Fruit fly (Drosophila melanogaster) whole organism, embryonic: ENCODE data around the gene CG43407.

Experiments used
- Asciz ChIP-seq: fragments of 200-800 bp; sonication (Bioruptor generic); optimal IDR thresholded peaks from 2 replicates; lab custom pipeline; 2017; ENCODE audit warnings: missing biosample characterization, mild to moderate bottlenecking, missing genetic modification characterization, missing genetic modification reagents
- Atf6 ChIP-seq: fragments of 200-800 bp; sonication (Bioruptor generic); IDR thresholded peaks from 2 replicates; pipeline ENCODE4 v1.3.6; 2022; ENCODE audit warnings: missing biosample characterization, missing genetic modification characterization
- CG10209 ChIP-seq: fragments of 200-800 bp; sonication (Bioruptor generic); optimal IDR thresholded peaks from 3 replicates; lab custom pipeline; 2017; ENCODE audit warnings: missing biosample characterization, mild to moderate bottlenecking, missing genetic modification characterization, missing genetic modification reagents
- CG10431 ChIP-seq: fragments of 200-800 bp; sonication (Bioruptor generic); optimal IDR thresholded peaks from 3 replicates; lab custom pipeline; 2018; ENCODE audit warnings: missing biosample characterization, mild to moderate bottlenecking, missing genetic modification characterization
- CG10462 ChIP-seq: fragments of 200-800 bp; sonication (Bioruptor generic); optimal IDR thresholded peaks from 2 replicates; lab custom pipeline; 2016; ENCODE audit warnings: missing biosample characterization, missing genetic modification characterization
- CG10979 ChIP-seq: fragments of 200-800 bp; sonication (Bioruptor generic); optimal IDR thresholded peaks from 2 replicates; lab custom pipeline; 2018; ENCODE audit warnings: missing biosample characterization, mild to moderate bottlenecking, missing genetic modification characterization, moderate library complexity
- CG11085 ChIP-seq: fragments of 200-800 bp; sonication (Bioruptor generic); IDR thresholded peaks from 2 replicates; pipeline ENCODE4 v1.3.6; 2022; ENCODE audit warnings: missing biosample characterization, missing genetic modification characterization
- CG12299 ChIP-seq: fragments of 200-800 bp; sonication (Bioruptor generic); optimal IDR thresholded peaks from 2 replicates; lab custom pipeline; 2018; ENCODE audit warnings: missing biosample characterization, mild to moderate bottlenecking, missing genetic modification characterization
- CG15269 ChIP-seq: fragments of 200-800 bp; sonication (Bioruptor generic); optimal IDR thresholded peaks from 2 replicates; lab custom pipeline; 2018; ENCODE audit warnings: missing biosample characterization, mild to moderate bottlenecking, missing genetic modification characterization, moderate library complexity
- CG16815 ChIP-seq: fragments of 200-800 bp; sonication (Bioruptor generic); optimal IDR thresholded peaks from 3 replicates; lab custom pipeline; 2017; ENCODE audit warnings: missing biosample characterization, mild to moderate bottlenecking, missing genetic modification characterization
- CG18262 ChIP-seq: fragments of 200-800 bp; optimal IDR thresholded peaks from 3 replicates; lab custom pipeline; 2019; ENCODE audit warnings: missing biosample characterization, mild to moderate bottlenecking, missing genetic modification characterization, moderate library complexity
- CG18599 ChIP-seq: fragments of 200-800 bp; sonication (Bioruptor generic); optimal IDR thresholded peaks from 3 replicates; lab custom pipeline; 2017; ENCODE audit warnings: missing biosample characterization, missing genetic modification characterization, mild to moderate bottlenecking, moderate library complexity, missing genetic modification reagents
- CG32767 ChIP-seq: fragments of 200-800 bp; sonication (Bioruptor generic); IDR thresholded peaks from 2 replicates; pipeline ENCODE4 v1.3.6; 2022; ENCODE audit warnings: missing biosample characterization, missing genetic modification characterization
- CG33213 ChIP-seq: fragments of 200-800 bp; sonication (Bioruptor generic); optimal IDR thresholded peaks from 3 replicates; lab custom pipeline; 2016; ENCODE audit warnings: missing biosample characterization, missing genetic modification characterization
- CG4424 ChIP-seq: fragments of 200-800 bp; sonication (Bioruptor generic); optimal IDR thresholded peaks from 3 replicates; lab custom pipeline; 2016; ENCODE audit warnings: missing biosample characterization, missing genetic modification characterization
- CG7357 ChIP-seq: fragments of 200-800 bp; sonication (Bioruptor generic); IDR thresholded peaks from 3 replicates; pipeline ENCODE4 v1.3.6; 2022; ENCODE audit warnings: missing biosample characterization, missing genetic modification characterization
- CG7556 ChIP-seq: fragments of 200-800 bp; sonication (Bioruptor generic); optimal IDR thresholded peaks from 2 replicates; lab custom pipeline; 2017; ENCODE audit warnings: missing biosample characterization, mild to moderate bottlenecking, missing genetic modification characterization
- CG7839 ChIP-seq: fragments of 200-800 bp; sonication (Bioruptor generic); optimal IDR thresholded peaks from 3 replicates; lab custom pipeline; 2018; ENCODE audit warnings: missing biosample characterization, mild to moderate bottlenecking, missing genetic modification characterization, moderate library complexity
- CG8089 ChIP-seq: fragments of 200-800 bp; sonication (Bioruptor generic); optimal IDR thresholded peaks from 3 replicates; lab custom pipeline; 2016; ENCODE audit warnings: missing biosample characterization, missing genetic modification characterization
- CG9727 ChIP-seq: fragments of 200-800 bp; sonication (Bioruptor generic); optimal IDR thresholded peaks from 3 replicates; lab custom pipeline; 2017; ENCODE audit warnings: missing biosample characterization, mild to moderate bottlenecking, missing genetic modification characterization
- CoRest ChIP-seq: fragments of 200-800 bp; sonication (Bioruptor generic); optimal IDR thresholded peaks from 3 replicates; lab custom pipeline; 2018; ENCODE audit warnings: missing biosample characterization, mild to moderate bottlenecking, missing genetic modification characterization, moderate library complexity
- CrebB ChIP-seq: fragments of 200-800 bp; sonication (Bioruptor generic); optimal IDR thresholded peaks from 3 replicates; lab custom pipeline; 2018; ENCODE audit warnings: missing biosample characterization, mild to moderate bottlenecking, missing genetic modification characterization
- Dbx ChIP-seq: fragments of 200-800 bp; sonication (Bioruptor generic); IDR thresholded peaks from 3 replicates; pipeline ENCODE4 v1.3.6; 2022; ENCODE audit warnings: missing biosample characterization, missing genetic modification characterization
- Eip74EF ChIP-seq, 2 experiments: fragments of 200-800 bp in 1 of 2; fragments of >200 bp in 1 of 2; sonication (Bioruptor generic) in 1 of 2; optimal IDR thresholded peaks; 2 replicates each; lab custom pipeline; 2017 to 2019; ENCODE audit warnings: missing biosample characterization in 2 of 2, missing genetic modification characterization in 2 of 2, mild to moderate bottlenecking in 1 of 2, moderate library complexity in 1 of 2
- Gsc ChIP-seq: fragments of 200-800 bp; sonication (Bioruptor generic); IDR thresholded peaks from 2 replicates; pipeline ENCODE4 v1.3.6; 2022; ENCODE audit warnings: missing biosample characterization, missing genetic modification characterization
- HHEX ChIP-seq: fragments of 200-800 bp; sonication (Bioruptor generic); optimal IDR thresholded peaks from 3 replicates; lab custom pipeline; 2017; ENCODE audit warnings: missing biosample characterization, mild to moderate bottlenecking, missing genetic modification characterization, missing genetic modification reagents
- HLH3B ChIP-seq: fragments of 200-800 bp; sonication (Bioruptor generic); IDR thresholded peaks from 2 replicates; pipeline ENCODE4 v1.3.6; 2022; ENCODE audit warnings: missing biosample characterization, missing genetic modification characterization
- Hr78 ChIP-seq, 2 experiments: fragments of 200-800 bp in 1 of 2; fragments of >200 bp in 1 of 2; sonication (Bioruptor generic) in 1 of 2; optimal IDR thresholded peaks; 2 replicates each; lab custom pipeline; 2017 to 2019; ENCODE audit warnings: missing biosample characterization in 2 of 2, missing genetic modification characterization in 2 of 2, mild to moderate bottlenecking in 1 of 2, moderate library complexity in 1 of 2
- NfI ChIP-seq: fragments of 200-800 bp; sonication (Bioruptor generic); optimal IDR thresholded peaks from 3 replicates; lab custom pipeline; 2018; ENCODE audit warnings: missing biosample characterization, mild to moderate bottlenecking, missing genetic modification characterization, moderate library complexity
- Oli ChIP-seq: fragments of 200-800 bp; sonication (Bioruptor generic); optimal IDR thresholded peaks from 2 replicates; lab custom pipeline; 2018; ENCODE audit warnings: missing biosample characterization, mild to moderate bottlenecking, missing genetic modification characterization, moderate library complexity
- PHDP ChIP-seq: fragments of 200-800 bp; sonication (Bioruptor generic); optimal IDR thresholded peaks from 3 replicates; lab custom pipeline; 2018; ENCODE audit warnings: missing biosample characterization, mild to moderate bottlenecking, missing genetic modification characterization, moderate library complexity
- Poxn ChIP-seq: fragments of 200-800 bp; sonication (Bioruptor generic); IDR thresholded peaks from 2 replicates; pipeline ENCODE4 v1.3.6; 2022; ENCODE audit warnings: missing biosample characterization, missing genetic modification characterization
- Ptx1 ChIP-seq: fragments of 200-800 bp; sonication (Bioruptor generic); IDR thresholded peaks from 2 replicates; pipeline ENCODE4 v1.3.6; 2022; ENCODE audit warnings: missing biosample characterization, missing genetic modification characterization
- Xrp1 ChIP-seq: fragments of 200-800 bp; sonication (Bioruptor generic); IDR thresholded peaks from 2 replicates; pipeline ENCODE4 v1.3.6; 2022; ENCODE audit warnings: missing biosample characterization, missing genetic modification characterization
- ara ChIP-seq: fragments of 200-800 bp; sonication (Bioruptor generic); IDR thresholded peaks from 2 replicates; pipeline ENCODE4 v1.3.6; 2022; ENCODE audit warnings: missing biosample characterization, missing genetic modification characterization
- corto ChIP-seq: fragments of 200-800 bp; sonication (Bioruptor generic); optimal IDR thresholded peaks from 2 replicates; lab custom pipeline; 2016; ENCODE audit warnings: missing biosample characterization, mild to moderate bottlenecking, missing genetic modification characterization, moderate library complexity
- crp ChIP-seq, 2 experiments: fragments of 200-800 bp; sonication (Bioruptor generic); optimal IDR thresholded peaks; 2 replicates in 1 of 2; 3 replicates in 1 of 2; lab custom pipeline; 2017; ENCODE audit warnings: missing biosample characterization in 2 of 2, missing genetic modification characterization in 2 of 2, mild to moderate bottlenecking in 1 of 2, moderate library complexity in 1 of 2
- dmrt99B ChIP-seq: fragments of 200-800 bp; sonication (Bioruptor generic); optimal IDR thresholded peaks from 2 replicates; lab custom pipeline; 2018; ENCODE audit warnings: missing biosample characterization, mild to moderate bottlenecking, missing genetic modification characterization, moderate library complexity
- eve ChIP-seq, 2 experiments: fragments of >200 bp; optimal IDR thresholded peaks; 2 replicates each; lab custom pipeline; 2017; ENCODE audit warnings: missing biosample characterization in 2 of 2, missing genetic modification characterization in 2 of 2
- hbn ChIP-seq: fragments of 200-800 bp; sonication (Bioruptor generic); IDR thresholded peaks from 2 replicates; pipeline ENCODE4 v1.3.6; 2022; ENCODE audit warnings: missing biosample characterization, missing genetic modification characterization; ENCODE audit not compliant: partially characterized antibody
- insv ChIP-seq, 2 experiments: fragments of 200-800 bp; sonication (Bioruptor generic); optimal IDR thresholded peaks; 3 replicates each; lab custom pipeline; 2016 to 2018; ENCODE audit warnings: missing biosample characterization in 2 of 2, missing genetic modification characterization in 2 of 2
- lov ChIP-seq, 2 experiments: fragments of 200-800 bp in 1 of 2; fragments of >200 bp in 1 of 2; sonication (Bioruptor generic) in 1 of 2; IDR thresholded peaks in 1 of 2; optimal IDR thresholded peaks in 1 of 2; 2 replicates in 1 of 2; 3 replicates in 1 of 2; pipeline versions ENCODE4 v1.3.6 to Lab custom; 2017 to 2022; ENCODE audit warnings: missing biosample characterization in 1 of 2, missing genetic modification characterization in 1 of 2
- mirr ChIP-seq: fragments of 200-800 bp; sonication (Bioruptor generic); optimal IDR thresholded peaks from 3 replicates; lab custom pipeline; 2018; ENCODE audit warnings: missing biosample characterization, mild to moderate bottlenecking, missing genetic modification characterization
- nerfin-1 ChIP-seq: fragments of 200-800 bp; sonication (Bioruptor generic); optimal IDR thresholded peaks from 3 replicates; lab custom pipeline; 2019; ENCODE audit warnings: missing biosample characterization, mild to moderate bottlenecking, missing genetic modification characterization, moderate library complexity
- ranshi ChIP-seq: fragments of 200-800 bp; sonication (Bioruptor generic); IDR thresholded peaks from 2 replicates; pipeline ENCODE4 v1.3.6; 2022; ENCODE audit warnings: missing biosample characterization, missing genetic modification characterization
- sd ChIP-seq: fragments of 200-800 bp; sonication (Bioruptor generic); optimal IDR thresholded peaks from 3 replicates; lab custom pipeline; 2018; ENCODE audit warnings: missing biosample characterization, mild to moderate bottlenecking, missing genetic modification characterization, moderate library complexity
- sqz ChIP-seq: fragments of 200-800 bp; sonication (Bioruptor generic); optimal IDR thresholded peaks from 3 replicates; lab custom pipeline; 2018; ENCODE audit warnings: missing biosample characterization, mild to moderate bottlenecking, missing genetic modification characterization
- tap ChIP-seq: fragments of 200-800 bp; optimal IDR thresholded peaks from 3 replicates; lab custom pipeline; 2019; ENCODE audit warnings: missing biosample characterization, mild to moderate bottlenecking, missing genetic modification characterization, moderate library complexity
- unpg ChIP-seq: fragments of 200-800 bp; sonication (Bioruptor generic); optimal IDR thresholded peaks from 3 replicates; lab custom pipeline; 2018; ENCODE audit warnings: missing biosample characterization, mild to moderate bottlenecking, missing genetic modification characterization, moderate library complexity

Gene CG43407

dm6 chr3L:19073909-19074239, 20.7 kb upstream of the CG43407 start (continued):
- no peak for TF ChIP-seq CG10462 (GFP tag; lab: Kevin White, UChicago)
- TF ChIP-seq CG33213 (GFP tag; lab: Kevin White, UChicago), result no peak
- TF ChIP-seq CG15269 (tag; lab: Kevin White, UChicago), result peak; percentile 41
- TF ChIP-seq CoRest (tag; lab: Kevin White, UChicago), result peak; percentile 71
- peak; percentile 27 for TF ChIP-seq CG10209 (GFP tag; lab: Kevin White, UChicago)
- TF ChIP-seq HLH3B (GFP tag; lab: Robert Waterston, UW), result 0 out of 2 replicates have a peak, but pooled peaks have one; percentile 30
- TF ChIP-seq CG7556 (GFP tag; lab: Kevin White, UChicago), result peak; percentile 63
- peak in 1 of 2 experiments; percentile 69 for TF ChIP-seq eve (GFP tag; optimal IDR thresholded peaks at IDR 0.05; lab: Kevin White, UChicago)
- peak; percentile 6 for TF ChIP-seq tap
- no peak for TF ChIP-seq Poxn
- TF ChIP-seq hbn, result no peak
- TF ChIP-seq CG16815 (GFP tag; lab: Kevin White, UChicago), result no peak
- peak; percentile 48 for TF ChIP-seq nerfin-1 (tag; lab: Kevin White, UChicago)
- peak in 1 of 2 experiments; percentile 3 for TF ChIP-seq Hr78 (GFP tag; optimal IDR thresholded peaks at IDR 0.05; lab: Kevin White, UChicago)
- TF ChIP-seq CG18262 (tag; lab: Kevin White, UChicago), result peak; percentile 82
- no peak for TF ChIP-seq CG32767 (GFP tag; lab: Robert Waterston, UW)
- peak; percentile 30 for TF ChIP-seq CG10431 (GFP tag; lab: Kevin White, UChicago)
- TF ChIP-seq crp (GFP tag; optimal IDR thresholded peaks at IDR 0.05; lab: Kevin White, UChicago), result no peak
- no peak for TF ChIP-seq CG8089 (GFP tag; lab: Kevin White, UChicago)
- TF ChIP-seq ranshi (GFP tag; lab: Robert Waterston, UW), result no peak
- peak; percentile 64; the same call in 1 of the 2 replicates for TF ChIP-seq Xrp1 (GFP tag; lab: Robert Waterston, UW)
- TF ChIP-seq corto (GFP tag; lab: Kevin White, UChicago), result no peak
- peak; percentile 57 for TF ChIP-seq unpg (GFP tag; lab: Kevin White, UChicago)
- TF ChIP-seq Dbx (GFP tag; lab: Robert Waterston, UW), result no peak
- 0 out of 3 replicates have a peak, but pooled peaks have one; percentile 18 for TF ChIP-seq CG7357 (GFP tag; lab: Robert Waterston, UW)
- TF ChIP-seq CG11085 (GFP tag; lab: Robert Waterston, UW), result no peak
- peak; percentile 59 for TF ChIP-seq Oli (tag; lab: Kevin White, UChicago)
- no peak for TF ChIP-seq Gsc (GFP tag; lab: Robert Waterston, UW)
- TF ChIP-seq CG4424 (GFP tag; lab: Kevin White, UChicago), result peak; percentile 13
- peak; percentile 65 for TF ChIP-seq PHDP
- TF ChIP-seq mirr (GFP tag; lab: Kevin White, UChicago), result no peak
- TF ChIP-seq Atf6 (GFP tag; lab: Robert Waterston, UW), result no peak
- peak; percentile 5 for TF ChIP-seq HHEX
- peak; percentile 30 for TF ChIP-seq Asciz (GFP tag; lab: Kevin White, UChicago)
- peak; percentile 54; the same call in 1 of the 2 replicates for TF ChIP-seq ara (GFP tag; lab: Robert Waterston, UW)
- no peak for TF ChIP-seq CG18599 (GFP tag; lab: Kevin White, UChicago)
- TF ChIP-seq Eip74EF (GFP tag; optimal IDR thresholded peaks at IDR 0.05; lab: Kevin White, UChicago), result peak in 1 of 2 experiments; percentile 75
- TF ChIP-seq CG12299, result peak; percentile 15
- no peak for TF ChIP-seq sqz (GFP tag; lab: Kevin White, UChicago)
- peak; percentile 69 for TF ChIP-seq CG7839 (tag; lab: Kevin White, UChicago)
- TF ChIP-seq sd (tag; lab: Kevin White, UChicago), result peak; percentile 17
- TF ChIP-seq CG9727 (GFP tag; lab: Kevin White, UChicago), result peak; percentile 10
- TF ChIP-seq insv (GFP tag; optimal IDR thresholded peaks at IDR 0.05; lab: Kevin White, UChicago), result no peak
- TF ChIP-seq dmrt99B, result peak; percentile 77
- TF ChIP-seq NfI (GFP tag; lab: Kevin White, UChicago), result no peak
- no peak for TF ChIP-seq lov (optimal IDR thresholded peaks at IDR 0.05; lab: Kevin White, UChicago)
- TF ChIP-seq lov (GFP tag; IDR thresholded peaks at IDR 0.05; lab: Robert Waterston, UW), result no peak
- no peak for TF ChIP-seq CrebB (tag; lab: Kevin White, UChicago)
- peak; percentile 42; the same call in 1 of the 2 replicates for TF ChIP-seq Ptx1
- TF ChIP-seq CG10979 (tag; lab: Kevin White, UChicago), result peak; percentile 79
